Worm (Caenorhabditis elegans) whole organism, L4 larva: ENCODE data around the gene cutl-23.

ENCODE experiments used
- F10B5.3 ChIP-seq: sonication (generic microtip); optimal IDR thresholded peaks from 2 replicates; lab custom pipeline; 2016; ENCODE audit warnings: mild to moderate bottlenecking, missing genetic modification characterization, missing compliant biosample characterization
- F37D6.2 ChIP-seq: sonication (generic microtip); optimal IDR thresholded peaks from 2 replicates; lab custom pipeline; 2016; ENCODE audit warnings: mild to moderate bottlenecking, missing genetic modification characterization, missing compliant biosample characterization
- F49E8.2 ChIP-seq: sonication (generic microtip); optimal IDR thresholded peaks from 2 replicates; lab custom pipeline; 2016; ENCODE audit warnings: missing compliant biosample characterization, mild to moderate bottlenecking, missing genetic modification characterization, borderline replicate concordance
- Y105C5A.15 ChIP-seq: fragments of 200-800 bp; sonication (Bioruptor generic); IDR thresholded peaks from 2 replicates; pipeline ENCODE4 v1.3.6; 2022; ENCODE audit warnings: missing genetic modification characterization, missing compliant biosample characterization
- Y48G9A.11 ChIP-seq: fragments of 200-800 bp; sonication (Bioruptor generic); IDR thresholded peaks from 2 replicates; pipeline ENCODE4 v1.3.6; 2022; ENCODE audit warnings: missing genetic modification reagents, missing genetic modification characterization, missing compliant biosample characterization
- ceh-44 ChIP-seq: fragments of 200-800 bp; sonication (Bioruptor generic); IDR thresholded peaks from 2 replicates; pipeline ENCODE4 v1.3.6; 2022; ENCODE audit warnings: missing genetic modification reagents, missing genetic modification characterization, missing compliant biosample characterization
- ces-1 ChIP-seq: fragments of 150-350 bp; sonication (generic microtip); optimal IDR thresholded peaks from 4 replicates; lab custom pipeline; 2014; ENCODE audit warnings: missing biosample characterization, missing genetic modification reagents, missing genetic modification characterization
- cey-2 ChIP-seq: sonication (generic microtip); optimal IDR thresholded peaks from 3 replicates; lab custom pipeline; 2017; ENCODE audit warnings: missing genetic modification characterization, mild to moderate bottlenecking, missing compliant biosample characterization, antibody characterized with exemption, borderline replicate concordance; ENCODE audit not compliant: insufficient read depth
- daf-16 ChIP-seq, 3 experiments: sonication (generic microtip); optimal IDR thresholded peaks; 2 replicates each; lab custom pipeline; 2016 to 2017; ENCODE audit warnings: missing genetic modification characterization in 3 of 3, missing genetic modification reagents in 3 of 3, mild to moderate bottlenecking in 2 of 3, missing compliant biosample characterization in 2 of 3, missing biosample characterization in 1 of 3, moderate library complexity in 1 of 3
- duxl-1 ChIP-seq: sonication (generic microtip); optimal IDR thresholded peaks from 2 replicates; lab custom pipeline; 2016; ENCODE audit warnings: mild to moderate bottlenecking, missing genetic modification characterization, moderate library complexity, missing compliant biosample characterization; ENCODE audit not compliant: poor library complexity
- dve-1 ChIP-seq: sonication (generic microtip); optimal IDR thresholded peaks from 2 replicates; lab custom pipeline; 2017; ENCODE audit warnings: antibody characterized with exemption, mild to moderate bottlenecking, missing genetic modification characterization, missing compliant biosample characterization; ENCODE audit not compliant: insufficient read depth
- fos-1 ChIP-seq: fragments of 150-350 bp; optimal IDR thresholded peaks from 2 replicates; lab custom pipeline; 2014; ENCODE audit warnings: missing biosample characterization, missing genetic modification characterization
- gei-8 ChIP-seq: fragments of 200-800 bp; sonication (Bioruptor generic); optimal IDR thresholded peaks from 2 replicates; lab custom pipeline; 2018; ENCODE audit warnings: mild to moderate bottlenecking, missing genetic modification characterization, missing compliant biosample characterization
- hif-1 ChIP-seq, 2 experiments: sonication (generic microtip); optimal IDR thresholded peaks; 2 replicates each; lab custom pipeline; 2016 to 2017; ENCODE audit warnings: missing compliant biosample characterization in 2 of 2, missing genetic modification characterization in 2 of 2, missing genetic modification reagents in 2 of 2, missing genotype in 2 of 2, mild to moderate bottlenecking in 1 of 2
- hlh-30 ChIP-seq: sonication (generic microtip); optimal IDR thresholded peaks from 2 replicates; lab custom pipeline; 2017; ENCODE audit warnings: antibody characterized with exemption, mild to moderate bottlenecking, missing genetic modification characterization, missing compliant biosample characterization; ENCODE audit not compliant: insufficient read depth
- hmg-1.1 ChIP-seq: fragments of 200-800 bp; sonication (Bioruptor generic); IDR thresholded peaks from 2 replicates; pipeline ENCODE4 v1.3.6; 2022; ENCODE audit warnings: missing genetic modification reagents, missing genetic modification characterization, missing compliant biosample characterization
- jun-1 ChIP-seq: fragments of 150-350 bp; optimal IDR thresholded peaks from 2 replicates; lab custom pipeline; 2014; ENCODE audit warnings: missing biosample characterization, missing genetic modification reagents, missing genetic modification characterization
- lim-7 ChIP-seq: fragments of 200-800 bp; sonication (Bioruptor generic); IDR thresholded peaks from 2 replicates; pipeline ENCODE4 v1.3.6; 2022; ENCODE audit warnings: missing genetic modification characterization, missing compliant biosample characterization
- lin-38 ChIP-seq: fragments of 200-800 bp; sonication (Bioruptor generic); IDR thresholded peaks from 2 replicates; pipeline ENCODE4 v1.3.6; 2022; ENCODE audit warnings: missing genetic modification reagents, missing genetic modification characterization, missing compliant biosample characterization
- lir-3 ChIP-seq: sonication (generic microtip); optimal IDR thresholded peaks from 2 replicates; lab custom pipeline; 2016; ENCODE audit warnings: mild to moderate bottlenecking, missing genetic modification characterization, missing compliant biosample characterization
- madf-9 ChIP-seq: fragments of 200-800 bp; sonication (Bioruptor generic); conservative IDR thresholded peaks from 2 replicates; pipeline ENCODE4 v1.3.6; 2022; ENCODE audit warnings: missing genetic modification reagents, missing genetic modification characterization, missing compliant biosample characterization
- mdl-1 ChIP-seq, 2 experiments: fragments of 150-350 bp in 1 of 2; sonication (generic microtip) in 1 of 2; optimal IDR thresholded peaks; 2 replicates each; lab custom pipeline; 2014 to 2017; ENCODE audit warnings: missing biosample characterization in 2 of 2, missing genetic modification characterization in 2 of 2
- mdt-29 ChIP-seq: fragments of 200-800 bp; sonication (Bioruptor generic); IDR thresholded peaks from 2 replicates; pipeline ENCODE4 v1.3.6; 2022; ENCODE audit warnings: missing genetic modification reagents, missing genetic modification characterization, missing compliant biosample characterization
- mxl-3 ChIP-seq: fragments of 200-800 bp; sonication (Bioruptor generic); optimal IDR thresholded peaks from 2 replicates; lab custom pipeline; 2018; ENCODE audit warnings: mild to moderate bottlenecking, missing genetic modification characterization, missing compliant biosample characterization
- nhr-48 ChIP-seq: sonication (generic microtip); optimal IDR thresholded peaks from 2 replicates; lab custom pipeline; 2016; ENCODE audit warnings: mild to moderate bottlenecking, missing genetic modification characterization, missing compliant biosample characterization
- nhr-6 ChIP-seq: fragments of 150-350 bp; optimal IDR thresholded peaks from 2 replicates; lab custom pipeline; 2014; ENCODE audit warnings: missing biosample characterization, missing genetic modification characterization
- nhr-77 ChIP-seq: fragments of 150-350 bp; optimal IDR thresholded peaks from 2 replicates; lab custom pipeline; 2014; ENCODE audit warnings: missing biosample characterization, missing genetic modification characterization
- pha-4 ChIP-seq, 2 experiments: fragments of 150-350 bp in 1 of 2; fragments of 200-800 bp in 1 of 2; sonication (Bioruptor generic) in 1 of 2; IDR thresholded peaks in 1 of 2; optimal IDR thresholded peaks in 1 of 2; 2 replicates each; pipeline versions ENCODE4 v1.3.6 to Lab custom; 2014 to 2022; ENCODE audit warnings: missing genetic modification characterization in 2 of 2, missing genetic modification reagents in 2 of 2, missing biosample characterization in 1 of 2, missing compliant biosample characterization in 1 of 2
- php-3 ChIP-seq: fragments of 200-800 bp; sonication (Bioruptor generic); IDR thresholded peaks from 2 replicates; pipeline ENCODE4 v1.3.6; 2022; ENCODE audit warnings: missing genetic modification reagents, missing genetic modification characterization, missing compliant biosample characterization
- pqm-1 ChIP-seq: sonication (generic microtip); optimal IDR thresholded peaks from 2 replicates; lab custom pipeline; 2017; ENCODE audit warnings: missing biosample characterization, missing genetic modification characterization
- rbr-2 ChIP-seq: sonication (generic microtip); optimal IDR thresholded peaks from 2 replicates; lab custom pipeline; 2016; ENCODE audit warnings: missing genotype, missing genetic modification characterization, missing compliant biosample characterization
- saeg-2 ChIP-seq: fragments of 200-800 bp; sonication (Bioruptor generic); IDR thresholded peaks from 2 replicates; pipeline ENCODE4 v1.3.6; 2022; ENCODE audit warnings: missing genetic modification reagents, missing genetic modification characterization, missing compliant biosample characterization
- set-16 ChIP-seq: fragments of 200-800 bp; sonication (Bioruptor generic); IDR thresholded peaks from 2 replicates; pipeline ENCODE4 v1.3.6; 2022; ENCODE audit warnings: missing genetic modification reagents, missing genetic modification characterization, missing compliant biosample characterization
- skn-1 ChIP-seq: fragments of 150-350 bp; optimal IDR thresholded peaks from 2 replicates; lab custom pipeline; 2014; ENCODE audit warnings: missing biosample characterization, missing genetic modification characterization
- spr-3 ChIP-seq: fragments of 200-800 bp; sonication (Bioruptor generic); optimal IDR thresholded peaks from 2 replicates; lab custom pipeline; 2018; ENCODE audit warnings: mild to moderate bottlenecking, missing genetic modification characterization, missing compliant biosample characterization
- tra-1 ChIP-seq: fragments of 200-800 bp; sonication (Bioruptor generic); IDR thresholded peaks from 2 replicates; pipeline ENCODE4 v1.3.6; 2022; ENCODE audit warnings: missing genetic modification reagents, missing genetic modification characterization, missing compliant biosample characterization
- unc-62 ChIP-seq, 3 experiments: fragments of 150-350 bp in 1 of 3; sonication (generic microtip); optimal IDR thresholded peaks in 2 of 3; peaks in 1 of 3; 1 replicate in 1 of 3; 2 replicates in 2 of 3; lab custom pipeline; 2014 to 2017; ENCODE audit warnings: missing biosample characterization in 3 of 3, missing genetic modification characterization in 3 of 3, missing genetic modification reagents in 3 of 3, missing genotype in 1 of 3
- vab-7 ChIP-seq: fragments of 200-800 bp; sonication (Bioruptor generic); IDR thresholded peaks from 2 replicates; pipeline ENCODE4 v1.3.6; 2022; ENCODE audit warnings: missing genetic modification reagents, missing genetic modification characterization, missing compliant biosample characterization
- zfp-2 ChIP-seq: sonication (generic microtip); optimal IDR thresholded peaks from 2 replicates; lab custom pipeline; 2016; ENCODE audit warnings: mild to moderate bottlenecking, missing genetic modification characterization, missing compliant biosample characterization
- zip-2 ChIP-seq: fragments of 150-350 bp; optimal IDR thresholded peaks from 2 replicates; lab custom pipeline; 2014; ENCODE audit warnings: missing biosample characterization, missing genetic modification characterization
- ztf-7 ChIP-seq: fragments of 150-350 bp; optimal IDR thresholded peaks from 2 replicates; lab custom pipeline; 2014; ENCODE audit warnings: missing biosample characterization, missing genetic modification characterization

Gene cutl-23

DNA sequence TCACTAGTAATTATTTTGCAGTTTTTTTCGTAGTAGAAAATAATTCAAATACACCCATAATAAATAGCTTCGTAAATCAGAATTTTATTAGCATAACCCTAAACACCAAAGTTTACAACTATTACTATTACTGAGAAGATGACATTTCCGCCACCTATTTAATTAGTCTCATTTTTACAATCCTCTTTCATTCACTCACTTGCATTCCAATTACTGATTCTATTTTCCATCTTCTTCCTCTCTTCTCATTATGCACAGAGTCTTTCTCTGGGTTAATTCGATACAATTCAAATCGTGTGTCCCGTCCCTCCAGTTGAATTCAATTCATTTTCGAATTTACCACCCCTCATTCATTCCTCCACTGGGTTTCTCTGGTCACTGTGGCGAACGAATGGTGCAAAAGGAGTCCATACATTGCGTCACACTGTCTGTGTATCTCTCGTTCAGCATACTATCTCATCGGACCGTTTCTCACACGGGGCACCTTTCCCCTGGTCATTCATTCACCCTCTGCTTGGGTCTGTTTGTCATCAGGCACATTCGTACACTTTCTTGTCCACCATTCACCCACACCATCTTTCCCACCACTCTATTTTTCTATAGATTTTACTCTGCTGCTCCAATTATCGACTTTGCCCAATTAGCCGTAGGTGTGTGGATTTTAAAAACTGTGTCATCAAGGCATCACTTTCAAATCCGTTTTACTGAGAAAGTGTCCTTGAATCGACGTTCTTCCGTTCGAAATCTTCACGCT is 49.5 kb upstream of the cutl-23 start:
- peak in 1 of 2 experiments; percentile 65 for TF ChIP-seq unc-62 (GFP tag; optimal IDR thresholded peaks at IDR 0.05 in 1 of 2; lab: Kevin White, UChicago)
- no peak for TF ChIP-seq unc-62 (tag; optimal IDR thresholded peaks at IDR 0.05; lab: Kevin White, UChicago)
- TF ChIP-seq saeg-2 (GFP tag; lab: Robert Waterston, UW), result no peak

- TF ChIP-seq unc-62 (GFP tag; optimal IDR thresholded peaks at IDR 0.05 in 1 of 2; lab: Kevin White, UChicago) (peak in 1 of 2 experiments; percentile 50), unc-62 (tag; optimal IDR thresholded peaks at IDR 0.05; lab: Kevin White, UChicago) (no peak), daf-16 (GFP tag; optimal IDR thresholded peaks at IDR 0.05; lab: Kevin White, UChicago) (no peak), daf-16 (tag; optimal IDR thresholded peaks at IDR 0.05; lab: Kevin White, UChicago) (no peak), lim-7 (GFP tag; lab: Robert Waterston, UW) (no peak)
Measured at ce11 chrIII:5721488-5721887, 48.5 kb upstream of the cutl-23 start.

- TF ChIP-seq ces-1 (GFP tag; lab: Kevin White, UChicago), result no peak
- TF ChIP-seq skn-1, result no peak
- peak in 1 of 2 experiments; percentile 36 for TF ChIP-seq daf-16 (GFP tag; optimal IDR thresholded peaks at IDR 0.05; lab: Kevin White, UChicago)
- TF ChIP-seq daf-16 (tag; optimal IDR thresholded peaks at IDR 0.05; lab: Kevin White, UChicago), result peak; percentile 49
- TF ChIP-seq mdt-29, result no peak
- peak; percentile 11 for TF ChIP-seq nhr-6
- peak; percentile 35; the same call in 1 of the 2 replicates for TF ChIP-seq hmg-1.1 (GFP tag; lab: Robert Waterston, UW)
- peak; percentile 55 for TF ChIP-seq ztf-7 (tag; lab: Kevin White, UChicago)
- peak; percentile 52 for TF ChIP-seq madf-9 (GFP tag; lab: Robert Waterston, UW)
- no peak for TF ChIP-seq zfp-2
- TF ChIP-seq cey-2 (tag; lab: Kevin White, UChicago), result no peak
- no peak for TF ChIP-seq pha-4 (GFP tag; IDR thresholded peaks at IDR 0.05; lab: Robert Waterston, UW)
- TF ChIP-seq pha-4 (tag; optimal IDR thresholded peaks at IDR 0.05; lab: Kevin White, UChicago), result no peak
- TF ChIP-seq spr-3 (GFP tag; lab: Kevin White, UChicago), result no peak
- TF ChIP-seq php-3 (GFP tag; lab: Robert Waterston, UW), result no peak
- no peak for TF ChIP-seq saeg-2 (GFP tag; lab: Robert Waterston, UW)
- TF ChIP-seq mxl-3 (GFP tag; lab: Kevin White, UChicago), result peak; percentile 13
- no peak for TF ChIP-seq zip-2
- TF ChIP-seq fos-1 (tag; lab: Kevin White, UChicago), result no peak
- TF ChIP-seq jun-1 (tag; lab: Kevin White, UChicago), result no peak
- 0 out of 2 replicates have a peak, but pooled peaks have one; percentile 27 for TF ChIP-seq ceh-44 (GFP tag; lab: Robert Waterston, UW)
- TF ChIP-seq mdl-1 (tag; optimal IDR thresholded peaks at IDR 0.05; lab: Kevin White, UChicago), result peak in 1 of 2 experiments; percentile 26
- TF ChIP-seq Y105C5A.15 (GFP tag; lab: Robert Waterston, UW), result no peak
- TF ChIP-seq lir-3, result no peak
- TF ChIP-seq set-16 (GFP tag; lab: Robert Waterston, UW), result no peak
- peak; percentile 36; the same call in 1 of the 2 replicates for TF ChIP-seq Y48G9A.11 (GFP tag; lab: Robert Waterston, UW)
- TF ChIP-seq gei-8 (GFP tag; lab: Kevin White, UChicago), result no peak
- peak; percentile 63 for TF ChIP-seq nhr-48 (tag; lab: Kevin White, UChicago)
- TF ChIP-seq nhr-77, result peak; percentile 48
- TF ChIP-seq vab-7 (GFP tag; lab: Robert Waterston, UW), result 0 out of 2 replicates have a peak, but pooled peaks have one; percentile 23
- peak; percentile 66 for TF ChIP-seq lin-38
- peak; percentile 94 for TF ChIP-seq dve-1 (tag; lab: Kevin White, UChicago)
- TF ChIP-seq rbr-2, result peak; percentile 56
- peak; percentile 59 for TF ChIP-seq pqm-1
- peak; percentile 28 for TF ChIP-seq hlh-30 (tag; lab: Kevin White, UChicago)
- no peak for TF ChIP-seq F37D6.2
- no peak for TF ChIP-seq F49E8.2 (tag; lab: Kevin White, UChicago)
- peak in 1 of 2 experiments; percentile 88 for TF ChIP-seq hif-1 (tag; optimal IDR thresholded peaks at IDR 0.05; lab: Kevin White, UChicago)
- peak; percentile 7 for TF ChIP-seq F10B5.3 (tag; lab: Kevin White, UChicago)
- peak; percentile 83 for TF ChIP-seq tra-1 (GFP tag; lab: Robert Waterston, UW)
- TF ChIP-seq duxl-1, result peak; percentile 82
Measured at ce11 chrIII:5721888-5722287, 48.1 kb upstream of the cutl-23 start.
